Fruit fly (Drosophila melanogaster) whole organism, adult: ENCODE results near the gene CG17350.
A peak's percentile ranks its signal among the peaks of the same experiment; 100 is the strongest.

Source experiments
- CG12768 ChIP-seq: fragments of 200-800 bp; sonication (Bioruptor generic); optimal IDR thresholded peaks from 2 replicates; lab custom pipeline; 2017; ENCODE audit warnings: missing biosample characterization, missing genetic modification characterization, mild to moderate bottlenecking, moderate library complexity, missing genetic modification reagents
- CG7045 ChIP-seq: fragments of 200-800 bp; sonication (Bioruptor generic); optimal IDR thresholded peaks from 2 replicates; lab custom pipeline; 2017; ENCODE audit warnings: missing biosample characterization, mild to moderate bottlenecking, missing genetic modification characterization
- Clk ChIP-seq: fragments of 200-800 bp; sonication (Bioruptor generic); optimal IDR thresholded peaks from 2 replicates; lab custom pipeline; 2017; ENCODE audit warnings: missing biosample characterization, missing genetic modification characterization
- Crg-1 ChIP-seq: fragments of 200-800 bp; sonication (Bioruptor generic); optimal IDR thresholded peaks from 2 replicates; lab custom pipeline; 2016; ENCODE audit warnings: missing biosample characterization, missing genetic modification characterization
- Mnt ChIP-seq: fragments of 200-800 bp; sonication (Bioruptor generic); optimal IDR thresholded peaks from 2 replicates; lab custom pipeline; 2016; ENCODE audit warnings: missing biosample characterization, mild to moderate bottlenecking, missing genetic modification characterization
- kay ChIP-seq: fragments of 200-800 bp; sonication (Bioruptor generic); peaks from one replicate; lab custom pipeline; 2016; ENCODE audit warnings: missing biosample characterization, missing genetic modification characterization, borderline replicate concordance
- pad ChIP-seq: fragments of 200-800 bp; sonication (Bioruptor generic); optimal IDR thresholded peaks from 3 replicates; lab custom pipeline; 2017; ENCODE audit warnings: missing biosample characterization, missing genetic modification characterization, mild to moderate bottlenecking, moderate library complexity, missing genetic modification reagents
- tj ChIP-seq: fragments of 200-800 bp; sonication (Bioruptor generic); optimal IDR thresholded peaks from 3 replicates; lab custom pipeline; 2017; ENCODE audit warnings: missing biosample characterization, mild to moderate bottlenecking, missing genetic modification characterization, moderate library complexity
- toe ChIP-seq: fragments of 200-800 bp; sonication (Bioruptor generic); optimal IDR thresholded peaks from 2 replicates; lab custom pipeline; 2016; ENCODE audit warnings: missing biosample characterization, missing genetic modification characterization

dm6 chr2L:19386106-19386715 lies 5.5 kb downstream of the CG17350 start, which contains the start of gene fon:
- TF ChIP-seq Mnt (GFP tag; lab: Kevin White, UChicago) (no peak), toe (GFP tag; lab: Kevin White, UChicago) (no peak), kay (GFP tag; lab: Kevin White, UChicago) (peak; percentile 62), Clk (GFP tag; lab: Kevin White, UChicago) (no peak), Crg-1 (no peak), CG12768 (GFP tag; lab: Kevin White, UChicago) (no peak), pad (GFP tag; lab: Kevin White, UChicago) (no peak), CG7045 (GFP tag; lab: Kevin White, UChicago) (no peak), tj (GFP tag; lab: Kevin White, UChicago) (no peak)
